Fruit fly (Drosophila melanogaster): ENCODE data around the gene muc.

muc gene

dm6 chr2L:7396962-7397361 is 29.7 kb upstream of the muc start (continued):
- peak; percentile 63 for TF ChIP-seq ttk (GFP tag; IDR thresholded peaks at IDR 0.05)
- no peak for TF ChIP-seq Lpt (GFP tag; optimal IDR thresholded peaks at IDR 0.05)
- peak; percentile 72 for TF ChIP-seq otp (GFP tag; IDR thresholded peaks at IDR 0.05)
- no peak for TF ChIP-seq pfk (GFP tag; optimal IDR thresholded peaks at IDR 0.05)
- TF ChIP-seq Gug (GFP tag; IDR thresholded peaks at IDR 0.05) = peak; percentile 78
- peak; percentile 27 for TF ChIP-seq pho (GFP tag; optimal IDR thresholded peaks at IDR 0.05)
- TF ChIP-seq lbe (GFP tag; optimal IDR thresholded peaks at IDR 0.05) = no peak
- 0 out of 3 replicates have a peak, but pooled peaks have one; percentile 15 for TF ChIP-seq CG3726 (GFP tag; IDR thresholded peaks at IDR 0.05)
- TF ChIP-seq cg (GFP tag; optimal IDR thresholded peaks at IDR 0.05) = no peak
- TF ChIP-seq CG15479 (GFP tag; optimal IDR thresholded peaks at IDR 0.05) = no peak
- no peak for TF ChIP-seq CG33213 (GFP tag; optimal IDR thresholded peaks at IDR 0.05)
- no peak for TF ChIP-seq unc-4 (GFP tag; IDR thresholded peaks at IDR 0.05; ENCODE audit: partially characterized antibody)
- TF ChIP-seq NK7.1 (GFP tag; optimal IDR thresholded peaks at IDR 0.05) = peak; percentile 23
- 0 out of 3 replicates have a peak, but pooled peaks have one; percentile 43 for TF ChIP-seq jigr1 (GFP tag; IDR thresholded peaks at IDR 0.05)
- peak; percentile 13 for TF ChIP-seq nau (GFP tag; optimal IDR thresholded peaks at IDR 0.05)
- peak; percentile 52 for TF ChIP-seq Ssrp (tag; optimal IDR thresholded peaks at IDR 0.05)
- TF ChIP-seq CG8944 (GFP tag; optimal IDR thresholded peaks at IDR 0.05) = peak; percentile 31
- TF ChIP-seq CG9215 (GFP tag; IDR thresholded peaks at IDR 0.05) = peak; percentile 64
- TF ChIP-seq gsb-n (tag; optimal IDR thresholded peaks at IDR 0.05) = no peak
- peak; percentile 40 for TF ChIP-seq CG12942 (GFP tag; optimal IDR thresholded peaks at IDR 0.05)
- no peak for TF ChIP-seq Spps (tag; optimal IDR thresholded peaks at IDR 0.05)
- no peak for TF ChIP-seq CG3163 (GFP tag; optimal IDR thresholded peaks at IDR 0.05)
- TF ChIP-seq CG11696 (GFP tag; IDR thresholded peaks at IDR 0.05) = peak; percentile 62
- peak; percentile 67 for TF ChIP-seq stc (GFP tag; IDR thresholded peaks at IDR 0.05)
- peak; percentile 36 for TF ChIP-seq pum (GFP tag; optimal IDR thresholded peaks at IDR 0.05)
- TF ChIP-seq CG8359 (GFP tag; optimal IDR thresholded peaks at IDR 0.05; ENCODE audit: borderline replicate concordance) = no peak
- TF ChIP-seq lilli (GFP tag; optimal IDR thresholded peaks at IDR 0.05) = peak; percentile 73
- no peak for TF ChIP-seq stwl (tag; optimal IDR thresholded peaks at IDR 0.05)
- no peak for TF ChIP-seq Usf (GFP tag; optimal IDR thresholded peaks at IDR 0.05)
- peak; percentile 79 for TF ChIP-seq CG2120 (GFP tag; optimal IDR thresholded peaks at IDR 0.05)
- TF ChIP-seq CG6813 (GFP tag; optimal IDR thresholded peaks at IDR 0.05) = peak; percentile 39
- no peak for TF ChIP-seq CG2116 (GFP tag; optimal IDR thresholded peaks at IDR 0.05)
- TF ChIP-seq CG2712 (tag; optimal IDR thresholded peaks at IDR 0.05) = peak; percentile 74
- peak; percentile 69 for TF ChIP-seq lmd (GFP tag; IDR thresholded peaks at IDR 0.05)
- TF ChIP-seq CG34376 (GFP tag; optimal IDR thresholded peaks at IDR 0.05) = no peak
- peak; percentile 47 for TF ChIP-seq HmgZ (tag; optimal IDR thresholded peaks at IDR 0.05)
- peak; percentile 84 for TF ChIP-seq CG14441 (GFP tag; IDR thresholded peaks at IDR 0.05)
- TF ChIP-seq CG6765 (GFP tag; optimal IDR thresholded peaks at IDR 0.05) = peak; percentile 17
- no peak for TF ChIP-seq her (GFP tag; optimal IDR thresholded peaks at IDR 0.05)
- TF ChIP-seq hth (optimal IDR thresholded peaks at IDR 0.05) = no peak
- peak; percentile 19 for TF ChIP-seq slp2 (GFP tag; optimal IDR thresholded peaks at IDR 0.05)
- TF ChIP-seq btn (GFP tag; optimal IDR thresholded peaks at IDR 0.05) = no peak
- no peak for TF ChIP-seq CG15073 (GFP tag; optimal IDR thresholded peaks at IDR 0.05)
- no peak for TF ChIP-seq CG16779 (GFP tag; IDR thresholded peaks at IDR 0.05)
- 0 out of 2 replicates have a peak, but pooled peaks have one; percentile 26 for TF ChIP-seq Nf-YA (GFP tag; IDR thresholded peaks at IDR 0.05)
- peak; percentile 67 for TF ChIP-seq CG31441 (GFP tag; IDR thresholded peaks at IDR 0.05)
- TF ChIP-seq dm (GFP tag; optimal IDR thresholded peaks at IDR 0.05) = no peak
- TF ChIP-seq shn (GFP tag; optimal IDR thresholded peaks at IDR 0.05) = no peak
- TF ChIP-seq emc (GFP tag; optimal IDR thresholded peaks at IDR 0.05) = peak; percentile 1
- TF ChIP-seq Stat92E (GFP tag; optimal IDR thresholded peaks at IDR 0.05) = no peak
- TF ChIP-seq CG3995 (GFP tag; optimal IDR thresholded peaks at IDR 0.05) = peak; percentile 1
- no peak for TF ChIP-seq trem (tag; optimal IDR thresholded peaks at IDR 0.05)

Measured in whole organism, embryonic.